Fruit fly (Drosophila melanogaster) whole organism, embryonic: ENCODE results near the gene zye.
A peak's percentile ranks its signal among the peaks of the same experiment; 100 is the strongest.

ENCODE experiments used
- BEAF-32 ChIP-seq: fragments of 200-800 bp; sonication (Bioruptor generic); optimal IDR thresholded peaks from 3 replicates; lab custom pipeline; 2017; ENCODE audit warnings: missing biosample characterization, missing genetic modification characterization, mild to moderate bottlenecking, moderate library complexity, missing genetic modification reagents
- Blimp-1 ChIP-seq: fragments of 200-800 bp; sonication (Bioruptor generic); optimal IDR thresholded peaks from 3 replicates; lab custom pipeline; 2018; ENCODE audit warnings: missing biosample characterization, missing genetic modification characterization, mild to moderate bottlenecking, moderate library complexity, missing genetic modification reagents
- CG10979 ChIP-seq: fragments of 200-800 bp; sonication (Bioruptor generic); optimal IDR thresholded peaks from 2 replicates; lab custom pipeline; 2018; ENCODE audit warnings: missing biosample characterization, mild to moderate bottlenecking, missing genetic modification characterization, moderate library complexity
- CG12942 ChIP-seq: fragments of 200-800 bp; sonication (Bioruptor generic); optimal IDR thresholded peaks from 3 replicates; lab custom pipeline; 2016; ENCODE audit warnings: missing biosample characterization, missing genetic modification characterization
- CG13296 ChIP-seq: fragments of 200-800 bp; sonication (Bioruptor generic); optimal IDR thresholded peaks from 3 replicates; lab custom pipeline; 2018; ENCODE audit warnings: missing biosample characterization, mild to moderate bottlenecking, missing genetic modification characterization
- CG15696 ChIP-seq: fragments of 200-800 bp; sonication (Bioruptor generic); optimal IDR thresholded peaks from 2 replicates; lab custom pipeline; 2019; ENCODE audit warnings: missing biosample characterization, mild to moderate bottlenecking, missing genetic modification characterization, moderate library complexity
- CG17361 ChIP-seq: fragments of 200-800 bp; sonication (Bioruptor generic); IDR thresholded peaks from 3 replicates; pipeline ENCODE4 v1.3.6; 2022; ENCODE audit warnings: missing biosample characterization, missing genetic modification characterization
- CG1832 ChIP-seq: fragments of 200-800 bp; sonication (Bioruptor generic); optimal IDR thresholded peaks from 2 replicates; lab custom pipeline; 2017; ENCODE audit warnings: missing biosample characterization, mild to moderate bottlenecking, missing genetic modification characterization, inconsistent platforms
- CG18764 ChIP-seq: fragments of 200-800 bp; sonication (Bioruptor generic); optimal IDR thresholded peaks from 3 replicates; lab custom pipeline; 2016; ENCODE audit warnings: missing biosample characterization, missing genetic modification characterization
- CG2202 ChIP-seq: fragments of 200-800 bp; sonication (Bioruptor generic); optimal IDR thresholded peaks from 2 replicates; lab custom pipeline; 2018; ENCODE audit warnings: missing biosample characterization, mild to moderate bottlenecking, missing genetic modification characterization
- CG32772 ChIP-seq: fragments of 200-800 bp; sonication (Bioruptor generic); IDR thresholded peaks from 2 replicates; pipeline ENCODE4 v1.3.6; 2022; ENCODE audit warnings: missing biosample characterization, missing genetic modification characterization
- CG4360 ChIP-seq: fragments of 200-800 bp; sonication (Bioruptor generic); IDR thresholded peaks from 2 replicates; pipeline ENCODE4 v1.3.6; 2022; ENCODE audit warnings: missing biosample characterization, missing genetic modification characterization
- CG4404 ChIP-seq: fragments of 200-800 bp; sonication (Bioruptor generic); IDR thresholded peaks from 2 replicates; pipeline ENCODE4 v1.3.6; 2022; ENCODE audit warnings: missing biosample characterization, missing genetic modification characterization
- CG4424 ChIP-seq: fragments of 200-800 bp; sonication (Bioruptor generic); optimal IDR thresholded peaks from 3 replicates; lab custom pipeline; 2016; ENCODE audit warnings: missing biosample characterization, missing genetic modification characterization
- CG4617 ChIP-seq: fragments of 200-800 bp; sonication (Bioruptor generic); optimal IDR thresholded peaks from 3 replicates; lab custom pipeline; 2016; ENCODE audit warnings: missing biosample characterization, missing genetic modification characterization, borderline replicate concordance
- CG6254 ChIP-seq: fragments of 200-800 bp; sonication (Bioruptor generic); optimal IDR thresholded peaks from 3 replicates; lab custom pipeline; 2017; ENCODE audit warnings: mild to moderate bottlenecking, missing biosample characterization, missing genetic modification reagents, missing genetic modification characterization
- CG6689 ChIP-seq: fragments of 200-800 bp; sonication (Bioruptor generic); IDR thresholded peaks from 2 replicates; pipeline ENCODE4 v1.3.6; 2022; ENCODE audit warnings: missing biosample characterization, missing genetic modification characterization
- CG6854 ChIP-seq: fragments of 200-800 bp; sonication (Bioruptor generic); optimal IDR thresholded peaks from 3 replicates; lab custom pipeline; 2017; ENCODE audit warnings: missing biosample characterization, mild to moderate bottlenecking, missing genetic modification characterization
- Dek ChIP-seq: fragments of 200-800 bp; sonication (Bioruptor generic); optimal IDR thresholded peaks from 3 replicates; lab custom pipeline; 2019; ENCODE audit warnings: missing biosample characterization, mild to moderate bottlenecking, missing genetic modification characterization, moderate library complexity
- Dp ChIP-seq: fragments of 200-800 bp; sonication (Bioruptor generic); optimal IDR thresholded peaks from 2 replicates; lab custom pipeline; 2018; ENCODE audit warnings: missing biosample characterization, mild to moderate bottlenecking, missing genetic modification characterization, moderate library complexity
- Dref ChIP-seq: fragments of 200-800 bp; sonication (Bioruptor generic); IDR thresholded peaks from 2 replicates; pipeline ENCODE4 v1.3.6; 2022; ENCODE audit warnings: missing biosample characterization, missing genetic modification characterization
- Gug ChIP-seq: fragments of 200-800 bp; sonication (Bioruptor generic); IDR thresholded peaks from 4 replicates; pipeline ENCODE4 v1.3.6; 2022; ENCODE audit warnings: missing biosample characterization, missing genetic modification characterization
- HHEX ChIP-seq: fragments of 200-800 bp; sonication (Bioruptor generic); optimal IDR thresholded peaks from 3 replicates; lab custom pipeline; 2017; ENCODE audit warnings: missing biosample characterization, mild to moderate bottlenecking, missing genetic modification characterization, missing genetic modification reagents
- HLH3B ChIP-seq: fragments of 200-800 bp; sonication (Bioruptor generic); IDR thresholded peaks from 2 replicates; pipeline ENCODE4 v1.3.6; 2022; ENCODE audit warnings: missing biosample characterization, missing genetic modification characterization
- Hr51 ChIP-seq, 2 experiments: fragments of 200-800 bp; sonication (Bioruptor generic); optimal IDR thresholded peaks; 2 replicates in 1 of 2; 3 replicates in 1 of 2; lab custom pipeline; 2016 to 2018; ENCODE audit warnings: missing biosample characterization in 2 of 2, missing genetic modification characterization in 2 of 2, mild to moderate bottlenecking in 1 of 2, moderate library complexity in 1 of 2
- Lpt ChIP-seq: fragments of >200 bp; optimal IDR thresholded peaks from 2 replicates; lab custom pipeline; 2018; ENCODE audit warnings: missing biosample characterization, missing genetic modification characterization
- MBD-R2 ChIP-seq: fragments of 200-800 bp; sonication (Bioruptor generic); IDR thresholded peaks from 2 replicates; pipeline ENCODE4 v1.3.6; 2022; ENCODE audit warnings: missing biosample characterization, missing genetic modification characterization
- MTF-1 ChIP-seq: fragments of 200-800 bp; sonication (Bioruptor generic); optimal IDR thresholded peaks from 2 replicates; lab custom pipeline; 2018; ENCODE audit warnings: missing biosample characterization, mild to moderate bottlenecking, missing genetic modification characterization, borderline replicate concordance
- NFAT ChIP-seq: fragments of 200-800 bp; sonication (Bioruptor generic); IDR thresholded peaks from 2 replicates; pipeline ENCODE4 v1.3.6; 2022; ENCODE audit warnings: missing biosample characterization, missing genetic modification characterization
- Neu2 ChIP-seq: fragments of 200-800 bp; sonication (Bioruptor generic); optimal IDR thresholded peaks from 3 replicates; lab custom pipeline; 2016; ENCODE audit warnings: missing biosample characterization, missing genetic modification characterization, borderline replicate concordance
- Sry-δ ChIP-seq: fragments of 200-800 bp; sonication (Bioruptor generic); optimal IDR thresholded peaks from 2 replicates; lab custom pipeline; 2016; ENCODE audit warnings: missing biosample characterization, missing genetic modification characterization
- ab ChIP-seq: fragments of 200-800 bp; sonication (Bioruptor generic); optimal IDR thresholded peaks from 2 replicates; lab custom pipeline; 2016; ENCODE audit warnings: missing biosample characterization, missing genetic modification characterization
- cad ChIP-seq: fragments of >200 bp; optimal IDR thresholded peaks from 2 replicates; lab custom pipeline; 2017; ENCODE audit warnings: missing biosample characterization, missing genetic modification characterization
- crp ChIP-seq, 2 experiments: fragments of 200-800 bp; sonication (Bioruptor generic); optimal IDR thresholded peaks; 2 replicates in 1 of 2; 3 replicates in 1 of 2; lab custom pipeline; 2017; ENCODE audit warnings: missing biosample characterization in 2 of 2, missing genetic modification characterization in 2 of 2, mild to moderate bottlenecking in 1 of 2, moderate library complexity in 1 of 2
- eyg ChIP-seq: fragments of 200-800 bp; sonication (Bioruptor generic); optimal IDR thresholded peaks from 3 replicates; lab custom pipeline; 2016; ENCODE audit warnings: missing biosample characterization, missing genetic modification characterization
- gcm2 ChIP-seq: fragments of 200-800 bp; sonication (Bioruptor generic); optimal IDR thresholded peaks from 2 replicates; lab custom pipeline; 2016; ENCODE audit warnings: missing biosample characterization, missing genetic modification characterization
- ind ChIP-seq: fragments of 200-800 bp; sonication (Bioruptor generic); optimal IDR thresholded peaks from 3 replicates; lab custom pipeline; 2016; ENCODE audit warnings: missing biosample characterization, missing genetic modification characterization
- insv ChIP-seq, 2 experiments: fragments of 200-800 bp; sonication (Bioruptor generic); optimal IDR thresholded peaks; 3 replicates each; lab custom pipeline; 2016 to 2018; ENCODE audit warnings: missing biosample characterization in 2 of 2, missing genetic modification characterization in 2 of 2
- kay ChIP-seq: fragments of 200-800 bp; sonication (Bioruptor generic); optimal IDR thresholded peaks from 2 replicates; lab custom pipeline; 2016; ENCODE audit warnings: missing biosample characterization, missing genetic modification characterization
- kni ChIP-seq: fragments of 200-800 bp; sonication (Bioruptor generic); optimal IDR thresholded peaks from 3 replicates; lab custom pipeline; 2017; ENCODE audit warnings: mild to moderate bottlenecking, missing biosample characterization, missing genetic modification reagents, missing genetic modification characterization
- nerfin-2 ChIP-seq: fragments of 200-800 bp; sonication (Bioruptor generic); IDR thresholded peaks from 2 replicates; pipeline ENCODE4 v1.3.6; 2022; ENCODE audit warnings: missing biosample characterization, missing genetic modification characterization; ENCODE audit not compliant: partially characterized antibody
- pb ChIP-seq: fragments of 200-800 bp; sonication (Bioruptor generic); optimal IDR thresholded peaks from 3 replicates; lab custom pipeline; 2016; ENCODE audit warnings: missing biosample characterization, missing genetic modification characterization
- peb ChIP-seq: fragments of 200-800 bp; sonication (Bioruptor generic); IDR thresholded peaks from 2 replicates; pipeline ENCODE4 v1.3.6; 2022; ENCODE audit warnings: missing biosample characterization, missing genetic modification characterization
- pros ChIP-seq: fragments of 200-800 bp; sonication (Bioruptor generic); optimal IDR thresholded peaks from 3 replicates; lab custom pipeline; 2019; ENCODE audit warnings: missing biosample characterization, mild to moderate bottlenecking, missing genetic modification characterization, moderate library complexity
- slp2 ChIP-seq: fragments of 200-800 bp; sonication (Bioruptor generic); optimal IDR thresholded peaks from 2 replicates; lab custom pipeline; 2016; ENCODE audit warnings: missing biosample characterization, missing genetic modification characterization
- tgo ChIP-seq: fragments of 200-800 bp; sonication (Bioruptor generic); IDR thresholded peaks from 3 replicates; pipeline ENCODE4 v1.3.6; 2022; ENCODE audit warnings: missing biosample characterization, missing genetic modification characterization
- unpg ChIP-seq: fragments of 200-800 bp; sonication (Bioruptor generic); optimal IDR thresholded peaks from 3 replicates; lab custom pipeline; 2018; ENCODE audit warnings: missing biosample characterization, mild to moderate bottlenecking, missing genetic modification characterization, moderate library complexity
- vfl ChIP-seq: fragments of 200-800 bp; sonication (Bioruptor generic); optimal IDR thresholded peaks from 2 replicates; lab custom pipeline; 2016; ENCODE audit warnings: missing biosample characterization, missing genetic modification characterization
- wor ChIP-seq: fragments of 200-800 bp; sonication (Bioruptor generic); IDR thresholded peaks from 2 replicates; pipeline ENCODE4 v1.3.6; 2022; ENCODE audit warnings: missing biosample characterization, missing genetic modification characterization
- zfh1 ChIP-seq: fragments of 200-800 bp; sonication (Bioruptor generic); IDR thresholded peaks from 3 replicates; pipeline ENCODE4 v1.3.6; 2022; ENCODE audit warnings: missing biosample characterization, missing genetic modification characterization

Gene zye

dm6 chr3L:20470991-20471498 is 57.6 kb downstream of the zye start (continued):
- TF ChIP-seq zfh1 (GFP tag; lab: Robert Waterston, UW) (peak; percentile 65; the same call in 1 of the 3 replicates), tgo (peak; percentile 36; the same call in 2 of the 3 replicates), insv (GFP tag; optimal IDR thresholded peaks at IDR 0.05; lab: Kevin White, UChicago) (no peak), vfl (no peak), peb (GFP tag; lab: Robert Waterston, UW) (peak; percentile 9; the same call in 1 of the 2 replicates), MTF-1 (GFP tag; lab: Kevin White, UChicago) (peak; percentile 25), CG17361 (no peak), CG32772 (GFP tag; lab: Robert Waterston, UW) (0 out of 2 replicates have a peak, but pooled peaks have one; percentile 15), CG4404 (GFP tag; lab: Robert Waterston, UW) (0 out of 2 replicates have a peak, but pooled peaks have one; percentile 14), ind (peak; percentile 32), CG13296 (peak; percentile 32), crp (GFP tag; optimal IDR thresholded peaks at IDR 0.05; lab: Kevin White, UChicago) (no peak), Lpt (GFP tag; lab: Kevin White, UChicago) (no peak), wor (GFP tag; lab: Robert Waterston, UW) (peak; percentile 30), pb (no peak), CG10979 (tag; lab: Kevin White, UChicago) (peak; percentile 45), HHEX (peak; percentile 26), CG12942 (GFP tag; lab: Kevin White, UChicago) (peak; percentile 34), CG6854 (GFP tag; lab: Kevin White, UChicago) (no peak), CG4424 (peak; percentile 19), BEAF-32 (GFP tag; lab: Kevin White, UChicago) (no peak), CG6254 (GFP tag; lab: Kevin White, UChicago) (peak; percentile 71), nerfin-2 (no peak), Sry-δ (GFP tag; lab: Kevin White, UChicago) (no peak), pros (no peak), CG1832 (GFP tag; lab: Kevin White, UChicago) (no peak), Dref (GFP tag; lab: Robert Waterston, UW) (no peak), CG15696 (tag; lab: Kevin White, UChicago) (no peak), CG4360 (no peak), slp2 (no peak), MBD-R2 (GFP tag; lab: Robert Waterston, UW) (peak; percentile 30; the same call in 1 of the 2 replicates), CG4617 (GFP tag; lab: Kevin White, UChicago) (no peak), kni (GFP tag; lab: Kevin White, UChicago) (no peak), Neu2 (GFP tag; lab: Kevin White, UChicago) (no peak), eyg (GFP tag; lab: Kevin White, UChicago) (no peak), CG6689 (0 out of 2 replicates have a peak, but pooled peaks have one; percentile 15), Gug (GFP tag; lab: Robert Waterston, UW) (no peak), Dek (tag; lab: Kevin White, UChicago) (peak; percentile 35), Hr51 (GFP tag; optimal IDR thresholded peaks at IDR 0.05; lab: Kevin White, UChicago) (peak in 1 of 2 experiments; percentile 70), ab (no peak), gcm2 (no peak), kay (no peak), Blimp-1 (GFP tag; lab: Kevin White, UChicago) (peak; percentile 59), unpg (GFP tag; lab: Kevin White, UChicago) (peak; percentile 65), cad (GFP tag; lab: Kevin White, UChicago) (no peak), HLH3B (GFP tag; lab: Robert Waterston, UW) (peak; percentile 61), CG2202 (tag; lab: Kevin White, UChicago) (no peak), Dp (GFP tag; lab: Kevin White, UChicago) (no peak), NFAT (no peak), CG18764 (GFP tag; lab: Kevin White, UChicago) (peak; percentile 17)
